Worm (Caenorhabditis elegans): Measurements from ENCODE around the gene unc-1.

Gene unc-1

DNA sequence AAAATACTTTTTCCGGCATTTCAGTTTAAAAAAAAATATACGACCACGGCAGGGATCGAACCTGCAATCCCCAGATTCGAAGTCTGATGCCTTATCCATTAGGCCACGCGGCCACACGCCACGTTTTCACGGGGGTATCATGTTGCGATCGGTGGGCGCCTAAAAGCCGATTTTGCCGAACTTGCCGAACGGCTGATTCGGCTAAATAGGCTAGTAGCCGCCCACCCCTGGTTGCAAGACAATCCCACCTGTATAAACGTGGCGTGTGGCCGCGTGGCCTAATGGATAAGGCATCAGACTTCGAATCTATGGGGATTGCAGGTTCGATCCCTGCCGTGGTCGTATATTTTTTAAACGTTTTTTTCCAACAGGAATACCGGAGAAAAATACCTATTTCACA, 26.9 kb upstream of the unc-1 start (continued):
- TF ChIP-seq ztf-25 (GFP tag; IDR thresholded peaks at IDR 0.05) (0 out of 2 replicates have a peak, but pooled peaks have one; percentile 26), lin-26 (GFP tag; IDR thresholded peaks at IDR 0.05) (peak; percentile 57; the same call in 1 of the 2 replicates)

DNA sequence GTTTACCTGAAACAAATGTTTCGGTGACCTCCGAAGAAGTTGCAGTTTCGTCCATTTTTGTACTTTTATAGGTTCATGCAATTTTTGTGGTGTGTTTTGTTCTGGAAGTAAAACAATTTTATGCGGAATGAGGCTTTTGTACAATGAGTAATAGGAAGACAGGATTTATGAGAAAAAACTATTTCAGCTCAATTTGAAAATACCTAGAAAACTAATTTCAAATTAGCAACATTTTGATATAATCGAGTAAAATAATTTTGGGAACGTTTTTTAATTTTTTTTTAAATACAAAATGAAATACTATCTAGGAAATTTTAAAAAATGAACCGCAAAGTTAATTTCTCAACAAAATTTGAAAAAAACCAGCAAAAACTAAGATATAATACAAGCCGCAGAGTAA, 25.8 kb upstream of the unc-1 start, which contains the start of gene rei-2:
Gene rei-2 (minus strand): TSS at position 101 of the 400 bp plus-strand sequence.
- TF ChIP-seq hlh-26 (GFP tag; conservative IDR thresholded peaks at IDR 0.05): no peak

ce11 chrX:1086406-1086897, 24.2 kb upstream of the unc-1 start:
- TF ChIP-seq ccch-3 (GFP tag; optimal IDR thresholded peaks at IDR 0.05) (no peak), ets-4 (GFP tag; optimal IDR thresholded peaks at IDR 0.05) (no peak), F57A8.1 (GFP tag; optimal IDR thresholded peaks at IDR 0.05) (no peak), cebp-1 (GFP tag; IDR thresholded peaks at IDR 0.05) (no peak), cebp-1 (tag; optimal IDR thresholded peaks at IDR 0.05) (peak; percentile 89)

DNA sequence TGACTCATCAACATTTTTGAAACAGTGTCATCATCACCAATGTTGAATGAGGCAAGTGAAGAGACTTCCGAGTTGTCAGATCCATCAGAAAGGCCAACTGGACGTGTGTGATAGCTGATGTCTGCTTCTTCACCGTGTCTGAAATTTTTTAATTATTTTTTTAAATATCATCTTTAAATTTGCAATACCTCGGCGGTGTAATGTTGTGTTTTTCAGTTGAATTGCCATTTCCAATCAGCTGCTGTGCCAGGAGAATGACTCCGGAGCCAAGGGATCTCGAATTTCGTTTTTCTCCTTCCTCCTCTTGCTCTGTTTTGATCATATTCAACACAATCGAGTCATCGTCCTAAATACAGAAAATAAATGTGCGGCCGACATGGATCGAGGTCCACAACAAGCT, 22.7 kb upstream of the unc-1 start:
- TF ChIP-seq attf-5 (GFP tag; optimal IDR thresholded peaks at IDR 0.05): no peak
- no peak for TF ChIP-seq Y79H2A.3 (GFP tag; conservative IDR thresholded peaks at IDR 0.05)
- no peak for TF ChIP-seq madf-8 (GFP tag; conservative IDR thresholded peaks at IDR 0.05)
- TF ChIP-seq hsf-1 (GFP tag; IDR thresholded peaks at IDR 0.05): no peak
- TF ChIP-seq C06A6.2 (GFP tag; conservative IDR thresholded peaks at IDR 0.05): no peak
- no peak for TF ChIP-seq let-607 (tag; optimal IDR thresholded peaks at IDR 0.05)
- no peak for TF ChIP-seq Y67H2A.10 (GFP tag; conservative IDR thresholded peaks at IDR 0.05)

DNA sequence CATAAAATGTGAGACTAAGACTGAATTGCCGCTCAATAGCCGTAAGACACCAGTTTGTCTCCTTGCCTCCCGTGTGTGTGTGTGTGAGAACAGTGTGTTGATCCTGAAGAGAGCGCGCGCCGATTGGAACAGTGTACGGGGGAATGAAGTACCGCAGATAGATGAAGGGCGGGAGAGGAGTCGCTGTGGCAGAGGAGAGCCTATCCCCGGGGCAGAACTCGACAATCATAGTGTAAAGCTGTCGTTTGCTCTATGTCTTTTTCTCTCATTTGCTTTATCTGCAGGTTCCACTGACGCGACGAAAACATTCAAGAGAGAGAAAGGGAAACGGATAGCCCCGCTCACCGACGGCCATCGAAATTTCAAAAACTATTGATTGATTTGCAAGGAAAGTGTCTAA, 19.7 kb upstream of the unc-1 start:
- TF ChIP-seq chd-7 (tag; optimal IDR thresholded peaks at IDR 0.05) (no peak), zfh-2 (GFP tag; conservative IDR thresholded peaks at IDR 0.05) (peak; percentile 59), nhr-27 (tag; optimal IDR thresholded peaks at IDR 0.05) (no peak), egrh-3 (GFP tag; IDR thresholded peaks at IDR 0.05) (no peak), nhr-179 (tag; optimal IDR thresholded peaks at IDR 0.05) (no peak), attf-6 (GFP tag; IDR thresholded peaks at IDR 0.05) (no peak), nhr-120 (GFP tag; IDR thresholded peaks at IDR 0.05) (no peak), madf-3 (GFP tag; IDR thresholded peaks at IDR 0.05) (no peak)

- TF ChIP-seq cebp-1 (GFP tag; IDR thresholded peaks at IDR 0.05) (no peak), cebp-1 (tag; optimal IDR thresholded peaks at IDR 0.05) (peak; percentile 41), mes-4 (tag; optimal IDR thresholded peaks at IDR 0.05) (no peak), C17E4.6 (GFP tag; IDR thresholded peaks at IDR 0.05) (no peak)
Measured at ce11 chrX:1080549-1080948, 18.3 kb upstream of the unc-1 start, which contains the start of gene pfn-3. TSS of gene pfn-3 (minus strand) at chrX:1080649.

DNA sequence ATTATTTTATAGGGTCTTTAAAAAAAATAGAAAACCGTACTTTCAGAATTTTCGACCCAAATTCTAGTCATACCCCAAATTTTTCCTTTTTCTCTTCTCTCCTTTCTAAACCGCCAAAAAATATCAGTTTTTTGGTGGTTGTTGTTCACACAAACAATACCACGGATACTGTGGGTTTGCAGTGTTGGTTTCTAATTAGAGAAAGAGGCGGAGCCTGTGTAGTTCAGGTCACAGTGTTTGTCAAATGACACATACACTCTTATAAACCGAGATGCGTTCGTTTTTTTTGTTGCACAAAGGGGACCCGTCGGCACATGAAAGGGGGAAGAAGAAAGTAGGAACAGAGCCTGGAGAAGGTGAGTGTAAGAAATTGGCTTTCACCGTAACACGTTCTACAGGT, 9.9 kb upstream of the unc-1 start, which contains the start of gene lim-6:
Gene lim-6 (plus strand): TSS at position 301 of the 400 bp plus-strand sequence.
- no peak for TF ChIP-seq fkh-3 (tag; optimal IDR thresholded peaks at IDR 0.05)
- TF ChIP-seq lin-40 (tag; optimal IDR thresholded peaks at IDR 0.05): no peak
- TF ChIP-seq B0035.1 (tag; optimal IDR thresholded peaks at IDR 0.05): no peak
- no peak for TF ChIP-seq F55B11.4 (tag; optimal IDR thresholded peaks at IDR 0.05; ENCODE audit: borderline replicate concordance, insufficient read depth)
- no peak for TF ChIP-seq madf-8 (GFP tag; conservative IDR thresholded peaks at IDR 0.05)
- TF ChIP-seq pbrm-1 (GFP tag; IDR thresholded peaks at IDR 0.05): no peak
- TF ChIP-seq nhr-120 (GFP tag; IDR thresholded peaks at IDR 0.05): no peak
- no peak for TF ChIP-seq Y79H2A.3 (GFP tag; conservative IDR thresholded peaks at IDR 0.05)
- TF ChIP-seq hsf-1 (GFP tag; IDR thresholded peaks at IDR 0.05): no peak
- TF ChIP-seq Y95B8A.8 (GFP tag; IDR thresholded peaks at IDR 0.05): no peak
- no peak for TF ChIP-seq nfyb-1 (GFP tag; IDR thresholded peaks at IDR 0.05)
- no peak for TF ChIP-seq cebp-2 (GFP tag; IDR thresholded peaks at IDR 0.05)
- TF ChIP-seq ceh-91 (GFP tag; IDR thresholded peaks at IDR 0.05): no peak

Data from whole organism, young adult.